Worm (Caenorhabditis elegans) whole organism, L4/young adult: ENCODE data around the gene C07G1.6.
A peak's percentile ranks its signal among the peaks of the same experiment; 100 is the strongest.

Source experiments
- dao-5 ChIP-seq: sonication (generic microtip); optimal IDR thresholded peaks from 2 replicates; lab custom pipeline; 2016; ENCODE audit warnings: missing genotype, missing genetic modification characterization, moderate library complexity, missing compliant biosample characterization
- him-1 ChIP-seq: sonication (generic microtip); optimal IDR thresholded peaks from 2 replicates; lab custom pipeline; 2016; ENCODE audit warnings: missing genotype, missing genetic modification reagents, missing genetic modification characterization, missing compliant biosample characterization

- TF ChIP-seq him-1 (tag; lab: Kevin White, UChicago) (peak; percentile 50), dao-5 (tag; lab: Kevin White, UChicago) (no peak)
Measured at ce11 chrIV:8183313-8183712, 26.9 kb downstream of the C07G1.6 start.
